Worm (Caenorhabditis elegans) whole organism, L1 larva: Measurements from ENCODE around the gene srx-114.

Source experiments
- C04F5.9 ChIP-seq: sonication (generic microtip); optimal IDR thresholded peaks from 2 replicates; lab custom pipeline; 2016; ENCODE audit warnings: missing genetic modification characterization, missing compliant biosample characterization
- aly-2 ChIP-seq: fragments of 150-350 bp; optimal IDR thresholded peaks from 2 replicates; lab custom pipeline; 2014; ENCODE audit warnings: missing biosample characterization, missing genetic modification characterization
- ceh-8 ChIP-seq: fragments of 200-800 bp; sonication (Bioruptor generic); optimal IDR thresholded peaks from 2 replicates; lab custom pipeline; 2018; ENCODE audit warnings: mild to moderate bottlenecking, missing genetic modification characterization, moderate library complexity, missing compliant biosample characterization
- ceh-82 ChIP-seq, 3 experiments: fragments of 150-350 bp in 1 of 3; sonication (generic microtip) in 2 of 3; optimal IDR thresholded peaks; 2 replicates each; lab custom pipeline; 2014 to 2017; ENCODE audit warnings: missing biosample characterization in 3 of 3, missing genetic modification characterization in 3 of 3
- ceh-90 ChIP-seq: sonication (generic microtip); optimal IDR thresholded peaks from 2 replicates; lab custom pipeline; 2016; ENCODE audit warnings: missing genetic modification characterization, missing compliant biosample characterization
- ces-1 ChIP-seq: fragments of 150-350 bp; optimal IDR thresholded peaks from 2 replicates; lab custom pipeline; 2014; ENCODE audit warnings: missing biosample characterization, missing genetic modification reagents, missing genetic modification characterization
- efl-1 ChIP-seq, 4 experiments: fragments of 150-350 bp; optimal IDR thresholded peaks in 3 of 4; peaks in 1 of 4; 1 replicate in 1 of 4; 2 replicates in 3 of 4; lab custom pipeline; 2014; ENCODE audit warnings: missing biosample characterization in 2 of 4, missing genetic modification characterization in 2 of 4, missing genetic modification reagents in 2 of 4
- egl-13 ChIP-seq: sonication (generic microtip); optimal IDR thresholded peaks from 2 replicates; lab custom pipeline; 2016; ENCODE audit warnings: missing genotype, missing genetic modification reagents, missing genetic modification characterization, missing compliant biosample characterization
- egl-27 ChIP-seq, 2 experiments: fragments of 150-350 bp in 1 of 2; sonication (generic microtip); optimal IDR thresholded peaks; 3 replicates each; lab custom pipeline; 2017 to 2018; ENCODE audit warnings: missing biosample characterization in 2 of 2, missing genetic modification characterization in 2 of 2, missing genetic modification reagents in 2 of 2
- elt-2 ChIP-seq: sonication (generic microtip); optimal IDR thresholded peaks from 2 replicates; lab custom pipeline; 2016; ENCODE audit warnings: missing genetic modification characterization, mild to moderate bottlenecking, inconsistent platforms, missing compliant biosample characterization, missing genetic modification reagents
- ets-5 ChIP-seq: fragments of 200-800 bp; sonication (Bioruptor generic); IDR thresholded peaks from 2 replicates; pipeline ENCODE4 v1.3.6; 2022; ENCODE audit warnings: missing genetic modification characterization, missing compliant biosample characterization
- fkh-4 ChIP-seq: sonication (generic microtip); optimal IDR thresholded peaks from 2 replicates; lab custom pipeline; 2016; ENCODE audit warnings: missing compliant biosample characterization, missing genetic modification characterization, borderline replicate concordance
- fkh-8 ChIP-seq: sonication (generic microtip); optimal IDR thresholded peaks from 2 replicates; lab custom pipeline; 2016; ENCODE audit warnings: mild to moderate bottlenecking, missing genetic modification characterization, missing compliant biosample characterization
- fos-1 ChIP-seq: fragments of 150-350 bp; optimal IDR thresholded peaks from 2 replicates; lab custom pipeline; 2014; ENCODE audit warnings: missing biosample characterization, missing genetic modification characterization
- grh-1 ChIP-seq: fragments of 200-800 bp; sonication (Bioruptor generic); IDR thresholded peaks from 2 replicates; pipeline ENCODE4 v1.3.6; 2022; ENCODE audit warnings: missing genetic modification reagents, missing genetic modification characterization, missing compliant biosample characterization
- hlh-17 ChIP-seq: fragments of 200-800 bp; sonication (Bioruptor generic); optimal IDR thresholded peaks from 2 replicates; lab custom pipeline; 2018; ENCODE audit warnings: missing genetic modification characterization, mild to moderate bottlenecking, missing compliant biosample characterization, moderate library complexity, borderline replicate concordance
- hpl-2 ChIP-seq: fragments of 150-350 bp; optimal IDR thresholded peaks from 2 replicates; lab custom pipeline; 2014; ENCODE audit warnings: missing biosample characterization, missing genetic modification reagents, missing genetic modification characterization
- irx-1 ChIP-seq: sonication (generic microtip); optimal IDR thresholded peaks from 2 replicates; lab custom pipeline; 2016; ENCODE audit warnings: missing genetic modification characterization, missing compliant biosample characterization
- lin-35 ChIP-seq, 2 experiments: fragments of 150-350 bp; optimal IDR thresholded peaks; 2 replicates each; lab custom pipeline; 2014; ENCODE audit warnings: missing biosample characterization in 2 of 2, missing genetic modification characterization in 2 of 2, missing genetic modification reagents in 2 of 2
- lsy-2 ChIP-seq, 2 experiments: fragments of 150-350 bp; optimal IDR thresholded peaks; 2 replicates each; lab custom pipeline; 2014; ENCODE audit warnings: missing biosample characterization in 2 of 2, missing genetic modification characterization in 2 of 2
- mdl-1 ChIP-seq, 2 experiments: fragments of 150-350 bp; optimal IDR thresholded peaks; 2 replicates each; lab custom pipeline; 2014 to 2017; ENCODE audit warnings: missing biosample characterization in 2 of 2, missing genetic modification characterization in 2 of 2, inconsistent platforms in 1 of 2
- mef-2 ChIP-seq: fragments of 150-350 bp; optimal IDR thresholded peaks from 2 replicates; lab custom pipeline; 2014; ENCODE audit warnings: missing biosample characterization, missing genetic modification characterization
- mep-1 ChIP-seq: fragments of 150-350 bp; optimal IDR thresholded peaks from 2 replicates; lab custom pipeline; 2014; ENCODE audit warnings: missing biosample characterization, missing genetic modification characterization
- nhr-12 ChIP-seq: sonication (generic microtip); optimal IDR thresholded peaks from 2 replicates; lab custom pipeline; 2017; ENCODE audit warnings: missing biosample characterization, missing genetic modification characterization
- nhr-19 ChIP-seq: fragments of 200-800 bp; sonication (Bioruptor generic); conservative IDR thresholded peaks from 2 replicates; pipeline ENCODE4 v1.3.6; 2022; ENCODE audit warnings: missing genetic modification characterization, missing compliant biosample characterization
- nhr-20 ChIP-seq: sonication (generic microtip); optimal IDR thresholded peaks from 2 replicates; lab custom pipeline; 2016; ENCODE audit warnings: mild to moderate bottlenecking, missing genetic modification characterization, missing compliant biosample characterization
- nhr-28 ChIP-seq: fragments of 150-350 bp; optimal IDR thresholded peaks from 2 replicates; lab custom pipeline; 2014; ENCODE audit warnings: missing biosample characterization, missing genetic modification characterization
- nhr-76 ChIP-seq: sonication (generic microtip); optimal IDR thresholded peaks from 2 replicates; lab custom pipeline; 2017; ENCODE audit warnings: missing biosample characterization, missing genetic modification characterization
- pag-3 ChIP-seq: sonication (generic microtip); optimal IDR thresholded peaks from 2 replicates; lab custom pipeline; 2017; ENCODE audit warnings: missing genetic modification characterization, mild to moderate bottlenecking, missing compliant biosample characterization, antibody characterized with exemption, borderline replicate concordance; ENCODE audit not compliant: insufficient read depth
- skn-1 ChIP-seq: fragments of 150-350 bp; optimal IDR thresholded peaks from 2 replicates; lab custom pipeline; 2014; ENCODE audit warnings: missing biosample characterization, missing genetic modification characterization
- sox-4 ChIP-seq: sonication (generic microtip); optimal IDR thresholded peaks from 2 replicates; lab custom pipeline; 2016; ENCODE audit warnings: missing genetic modification characterization, missing compliant biosample characterization
- sptf-1 ChIP-seq: fragments of 150-350 bp; optimal IDR thresholded peaks from 2 replicates; lab custom pipeline; 2014; ENCODE audit warnings: missing biosample characterization, missing genetic modification characterization
- swsn-7 ChIP-seq: sonication (generic microtip); optimal IDR thresholded peaks from 2 replicates; lab custom pipeline; 2016; ENCODE audit warnings: missing genetic modification characterization, missing compliant biosample characterization
- tbx-2 ChIP-seq: sonication (generic microtip); optimal IDR thresholded peaks from 2 replicates; lab custom pipeline; 2016; ENCODE audit warnings: missing genetic modification characterization, missing compliant biosample characterization
- unc-30 ChIP-seq: sonication (generic microtip); optimal IDR thresholded peaks from 2 replicates; lab custom pipeline; 2017; ENCODE audit warnings: missing biosample characterization, missing genetic modification characterization
- unc-62 ChIP-seq: fragments of 150-350 bp; optimal IDR thresholded peaks from 2 replicates; lab custom pipeline; 2014; ENCODE audit warnings: missing biosample characterization, missing genetic modification reagents, missing genetic modification characterization
- unc-98 ChIP-seq: fragments of 200-800 bp; sonication (Bioruptor generic); IDR thresholded peaks from 2 replicates; pipeline ENCODE4 v1.3.6; 2022; ENCODE audit warnings: missing genetic modification characterization, missing compliant biosample characterization
- vab-15 ChIP-seq: sonication (generic microtip); optimal IDR thresholded peaks from 2 replicates; lab custom pipeline; 2017; ENCODE audit warnings: missing genotype, mild to moderate bottlenecking, missing genetic modification characterization, missing compliant biosample characterization
- xbp-1 ChIP-seq: sonication (generic microtip); optimal IDR thresholded peaks from 2 replicates; lab custom pipeline; 2016; ENCODE audit warnings: missing genetic modification characterization, missing compliant biosample characterization
- zag-1 ChIP-seq: fragments of 150-350 bp; optimal IDR thresholded peaks from 2 replicates; lab custom pipeline; 2014; ENCODE audit warnings: missing biosample characterization, missing genetic modification characterization
- zip-4 ChIP-seq: fragments of 200-800 bp; sonication (Bioruptor generic); optimal IDR thresholded peaks from 2 replicates; lab custom pipeline; 2018; ENCODE audit warnings: mild to moderate bottlenecking, missing genetic modification characterization, moderate library complexity, missing compliant biosample characterization
- ztf-4 ChIP-seq: fragments of 150-350 bp; optimal IDR thresholded peaks from 2 replicates; lab custom pipeline; 2014; ENCODE audit warnings: missing biosample characterization, missing genetic modification characterization

Gene srx-114

ce11 chrII:5433069-5433468 is at the start of gene srx-114:
Gene srx-114, minus strand, starts transcription at chrII:5433169.
- TF ChIP-seq sox-4 (tag; lab: Kevin White, UChicago) (no peak), skn-1 (tag; lab: Kevin White, UChicago) (no peak), ceh-90 (tag; lab: Kevin White, UChicago) (no peak), C04F5.9 (tag; lab: Kevin White, UChicago) (no peak), mep-1 (no peak), mef-2 (tag; lab: Kevin White, UChicago) (no peak), elt-2 (tag; lab: Kevin White, UChicago) (no peak)

- TF ChIP-seq fos-1 (tag; lab: Kevin White, UChicago) (no peak), ets-5 (GFP tag; lab: Robert Waterston, UW) (no peak), nhr-76 (tag; lab: Kevin White, UChicago) (no peak), lin-35 (GFP tag; optimal IDR thresholded peaks at IDR 0.05; lab: Kevin White, UChicago) (no peak)
Measured at ce11 chrII:5481982-5482381, 49.0 kb upstream of the srx-114 start, which contains the start of gene cal-8. Gene cal-8, minus strand, starts transcription at chrII:5482041.

ce11 chrII:5478318-5478717 is 45.3 kb upstream of the srx-114 start, which contains the start of gene F56D1.1:
Gene F56D1.1, plus strand, starts transcription at chrII:5478618.
- TF ChIP-seq irx-1 (tag; lab: Kevin White, UChicago) (no peak), ceh-90 (tag; lab: Kevin White, UChicago) (no peak), efl-1 (optimal IDR thresholded peaks at IDR 0.05; lab: Kevin White, UChicago) (no peak), efl-1 (GFP tag; optimal IDR thresholded peaks at IDR 0.05 in 1 of 2; lab: Kevin White, UChicago) (peak in 1 of 2 experiments; percentile 49), aly-2 (tag; lab: Kevin White, UChicago) (no peak), ztf-4 (no peak), swsn-7 (tag; lab: Kevin White, UChicago) (no peak)

ce11 chrII:5474946-5475345 is 42.0 kb upstream of the srx-114 start, which contains the start of gene ilcr-2:
Gene ilcr-2, plus strand, starts transcription at chrII:5475246.
- TF ChIP-seq sptf-1 (tag; lab: Kevin White, UChicago) (no peak), ces-1 (GFP tag; lab: Kevin White, UChicago) (no peak), mdl-1 (tag; optimal IDR thresholded peaks at IDR 0.05; lab: Kevin White, UChicago) (no peak), ztf-4 (no peak), fkh-4 (tag; lab: Kevin White, UChicago) (no peak), nhr-76 (tag; lab: Kevin White, UChicago) (no peak)

- TF ChIP-seq egl-27 (tag; optimal IDR thresholded peaks at IDR 0.05; lab: Kevin White, UChicago) (no peak), xbp-1 (tag; lab: Kevin White, UChicago) (peak; percentile 67), pag-3 (no peak), sox-4 (tag; lab: Kevin White, UChicago) (no peak), lsy-2 (tag; optimal IDR thresholded peaks at IDR 0.05; lab: Kevin White, UChicago) (peak; percentile 82 to 83), C04F5.9 (tag; lab: Kevin White, UChicago) (peak; percentile 4), unc-62 (no peak), nhr-76 (tag; lab: Kevin White, UChicago) (no peak), zip-4 (GFP tag; lab: Kevin White, UChicago) (peak; percentile 44), ceh-90 (tag; lab: Kevin White, UChicago) (no peak), hpl-2 (no peak), swsn-7 (tag; lab: Kevin White, UChicago) (peak; percentile 76), zag-1 (tag; lab: Kevin White, UChicago) (no peak), ceh-82 (tag; optimal IDR thresholded peaks at IDR 0.05; lab: Kevin White, UChicago) (peak; percentile 51 to 73 (median 67)), nhr-12 (tag; lab: Kevin White, UChicago) (no peak), fkh-8 (tag; lab: Kevin White, UChicago) (peak; percentile 36), unc-98 (GFP tag; lab: Robert Waterston, UW) (no peak), nhr-20 (tag; lab: Kevin White, UChicago) (peak; percentile 73), vab-15 (tag; lab: Kevin White, UChicago) (no peak), aly-2 (tag; lab: Kevin White, UChicago) (peak; percentile 24), nhr-28 (tag; lab: Kevin White, UChicago) (no peak), elt-2 (tag; lab: Kevin White, UChicago) (peak; percentile 61), egl-13 (no peak), lin-35 (GFP tag; optimal IDR thresholded peaks at IDR 0.05; lab: Kevin White, UChicago) (peak; percentile 97 to 98), nhr-19 (GFP tag; lab: Robert Waterston, UW) (peak; percentile 78), ceh-8 (peak; percentile 6), hlh-17 (GFP tag; lab: Kevin White, UChicago) (no peak), unc-30 (no peak), grh-1 (GFP tag; lab: Robert Waterston, UW) (peak; percentile 54), tbx-2 (peak; percentile 79), sptf-1 (tag; lab: Kevin White, UChicago) (no peak), mep-1 (peak; percentile 84)
Measured at ce11 chrII:5473946-5474423, 41.0 kb upstream of the srx-114 start, which contains the start of gene mrps-16. Gene mrps-16, plus strand, starts transcription at chrII:5474373.
